Fruit fly (Drosophila melanogaster): ENCODE results near the gene CG33934.
A peak's percentile ranks its signal among the peaks of the same experiment; 100 is the strongest.

DNA sequence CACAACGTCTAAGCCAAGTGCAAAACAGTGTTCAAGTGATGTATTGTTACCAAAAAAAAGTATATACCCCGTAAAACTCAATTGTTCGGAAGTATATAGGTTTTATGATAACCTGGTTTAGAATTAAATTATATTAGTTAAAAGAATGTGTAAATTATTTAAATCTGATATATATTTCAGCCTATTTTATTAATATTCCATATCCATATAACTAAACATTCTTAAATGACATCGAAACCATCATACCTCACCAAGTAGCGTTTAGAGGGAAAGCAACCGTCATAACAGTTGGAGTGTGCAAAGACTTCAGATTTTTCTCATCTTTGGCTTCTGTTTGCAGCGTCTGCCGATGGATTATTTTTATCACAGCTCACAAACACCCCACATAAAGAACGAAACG, 43.1 kb upstream of the CG33934 start:
- no peak for TF ChIP-seq Vsx2 (GFP tag; optimal IDR thresholded peaks at IDR 0.05; ENCODE audit: partially characterized antibody)
- TF ChIP-seq Rel (GFP tag; optimal IDR thresholded peaks at IDR 0.05), result no peak
- peak; percentile 45 for TF ChIP-seq Rel (tag; optimal IDR thresholded peaks at IDR 0.05)
- TF ChIP-seq psq (GFP tag; optimal IDR thresholded peaks at IDR 0.05), result peak; percentile 78
- TF ChIP-seq dsf (GFP tag; optimal IDR thresholded peaks at IDR 0.05; ENCODE audit: borderline replicate concordance), result no peak
- no peak for TF ChIP-seq N (GFP tag; optimal IDR thresholded peaks at IDR 0.05)
- TF ChIP-seq OdsH (GFP tag; optimal IDR thresholded peaks at IDR 0.05), result peak; percentile 86
- peak; percentile 68 for TF ChIP-seq fru (GFP tag; optimal IDR thresholded peaks at IDR 0.05)
- TF ChIP-seq Myc (optimal IDR thresholded peaks at IDR 0.05), result no peak
- peak; percentile 78 for TF ChIP-seq h (GFP tag; optimal IDR thresholded peaks at IDR 0.05)

Data from whole organism, wandering third instar larva.